Worm (Caenorhabditis elegans): ENCODE data around the gene C02E7.8.

Gene C02E7.8

ce11 chrV:4891305-4891704 lies 29.3 kb downstream of the C02E7.8 start (continued):
- no peak for TF ChIP-seq F10B5.3 (tag; optimal IDR thresholded peaks at IDR 0.05)
- no peak for TF ChIP-seq tag-97 (GFP tag; IDR thresholded peaks at IDR 0.05)
- TF ChIP-seq nhr-25 (tag; optimal IDR thresholded peaks at IDR 0.05; ENCODE audit: borderline replicate concordance, insufficient read depth) = no peak
- no peak for TF ChIP-seq zag-1 (tag; optimal IDR thresholded peaks at IDR 0.05)
- no peak for TF ChIP-seq nhr-111 (GFP tag; optimal IDR thresholded peaks at IDR 0.05)
- peak; percentile 26 for TF ChIP-seq unc-130 (GFP tag; optimal IDR thresholded peaks at IDR 0.05)

- TF ChIP-seq dpl-1 (GFP tag; optimal IDR thresholded peaks at IDR 0.05) (no peak), set-16 (GFP tag; IDR thresholded peaks at IDR 0.05) (peak; percentile 86)
Observed at ce11 chrV:4890781-4891180, 29.8 kb downstream of the C02E7.8 start.

ce11 chrV:4889976-4890479 lies 30.6 kb downstream of the C02E7.8 start, which contains the start of gene T19H12.2:
T19H12.2 (plus strand) TSS chrV:4890429.
- TF ChIP-seq unc-130 (GFP tag; optimal IDR thresholded peaks at IDR 0.05) = peak; percentile 91
- TF ChIP-seq F49E8.2 (tag; optimal IDR thresholded peaks at IDR 0.05; ENCODE audit: borderline replicate concordance) = peak; percentile 85
- TF ChIP-seq tra-1 (GFP tag; IDR thresholded peaks at IDR 0.05) = no peak
- peak; percentile 87 for TF ChIP-seq Y48G9A.11 (GFP tag; IDR thresholded peaks at IDR 0.05)
- TF ChIP-seq snpc-1.2 (GFP tag; IDR thresholded peaks at IDR 0.05) = peak; percentile 78
- TF ChIP-seq lin-38 (GFP tag; IDR thresholded peaks at IDR 0.05) = peak; percentile 98
- peak; percentile 32 for TF ChIP-seq lin-13 (GFP tag; optimal IDR thresholded peaks at IDR 0.05)
- TF ChIP-seq vab-7 (GFP tag; IDR thresholded peaks at IDR 0.05) = peak; percentile 18; the same call in 1 of the 2 replicates
- TF ChIP-seq ces-1 (GFP tag; optimal IDR thresholded peaks at IDR 0.05) = no peak

DNA sequence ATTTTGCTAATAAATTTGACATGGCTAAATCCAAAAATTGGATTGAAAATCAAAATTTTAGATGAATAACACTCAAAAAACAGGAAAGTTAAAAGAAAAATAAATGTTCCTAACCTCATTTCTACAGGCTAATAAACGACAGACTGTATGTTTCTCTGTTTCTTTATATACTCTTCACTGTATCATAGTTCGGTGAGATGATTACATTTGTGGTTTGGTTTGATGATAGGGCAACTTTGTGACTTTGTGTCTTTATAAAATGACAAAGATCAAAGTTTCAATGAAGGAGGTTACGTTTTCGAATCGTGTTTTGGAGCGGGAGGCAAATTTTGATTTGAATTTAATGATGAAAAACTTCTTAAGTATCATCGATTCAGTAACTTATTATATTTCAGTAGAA lies 31.1 kb downstream of the C02E7.8 start, which contains the start of gene ugt-12:
Gene ugt-12 (minus strand): TSS at position 153 of the 400 bp plus-strand sequence.
- peak; percentile 28 for TF ChIP-seq nhr-102 (tag; optimal IDR thresholded peaks at IDR 0.05)
- no peak for TF ChIP-seq D1046.2 (GFP tag; IDR thresholded peaks at IDR 0.05)
- TF ChIP-seq daf-16 (GFP tag; optimal IDR thresholded peaks at IDR 0.05) = no peak
- peak; percentile 54 for TF ChIP-seq daf-16 (tag; optimal IDR thresholded peaks at IDR 0.05)
- no peak for TF ChIP-seq lim-7 (GFP tag; IDR thresholded peaks at IDR 0.05)
- peak; percentile 37 for TF ChIP-seq hlh-11 (tag; optimal IDR thresholded peaks at IDR 0.05)
- TF ChIP-seq unc-130 (GFP tag; optimal IDR thresholded peaks at IDR 0.05) = no peak
- peak; percentile 18 for TF ChIP-seq hlh-30 (tag; optimal IDR thresholded peaks at IDR 0.05; ENCODE audit: insufficient read depth)
- no peak for TF ChIP-seq php-3 (GFP tag; IDR thresholded peaks at IDR 0.05)
- TF ChIP-seq cey-2 (tag; optimal IDR thresholded peaks at IDR 0.05; ENCODE audit: borderline replicate concordance, insufficient read depth) = no peak
- peak; percentile 93 for TF ChIP-seq nhr-28 (tag; optimal IDR thresholded peaks at IDR 0.05)
- TF ChIP-seq zip-11 (GFP tag; IDR thresholded peaks at IDR 0.05) = no peak
- no peak for TF ChIP-seq dmd-8 (GFP tag; IDR thresholded peaks at IDR 0.05)
- TF ChIP-seq ztf-7 (tag; optimal IDR thresholded peaks at IDR 0.05) = peak; percentile 57
- peak; percentile 60 for TF ChIP-seq dmd-6 (GFP tag; IDR thresholded peaks at IDR 0.05)
- TF ChIP-seq mdl-1 (tag; optimal IDR thresholded peaks at IDR 0.05) = no peak
- TF ChIP-seq pqm-1 (tag; optimal IDR thresholded peaks at IDR 0.05) = peak; percentile 71
- no peak for TF ChIP-seq daf-8 (GFP tag; IDR thresholded peaks at IDR 0.05)
- no peak for TF ChIP-seq ceh-32 (tag; optimal IDR thresholded peaks at IDR 0.05; ENCODE audit: poor library complexity)
- no peak for TF ChIP-seq Y5F2A.4 (GFP tag; optimal IDR thresholded peaks at IDR 0.05)
- peak; percentile 35 for TF ChIP-seq dve-1 (tag; optimal IDR thresholded peaks at IDR 0.05; ENCODE audit: insufficient read depth)
- TF ChIP-seq nhr-77 (tag; optimal IDR thresholded peaks at IDR 0.05) = peak; percentile 58
- no peak for TF ChIP-seq nhr-11 (tag; optimal IDR thresholded peaks at IDR 0.05)
- peak; percentile 18 for TF ChIP-seq mep-1 (tag; optimal IDR thresholded peaks at IDR 0.05)

Data from whole organism, L4 larva.